Worm (Caenorhabditis elegans) whole organism, midembryonic: Measurements from ENCODE around the gene ugt-66.

Experiments used
- flt-1 ChIP-seq: fragments of 200-800 bp; sonication (Bioruptor generic); IDR thresholded peaks from 2 replicates; pipeline ENCODE4 v1.3.6; 2022; ENCODE audit warnings: missing genetic modification characterization, missing compliant biosample characterization
- klf-2 ChIP-seq: fragments of 200-800 bp; sonication (Bioruptor generic); conservative IDR thresholded peaks from 2 replicates; pipeline ENCODE4 v1.3.6; 2022; ENCODE audit warnings: missing genetic modification reagents, missing genetic modification characterization, missing compliant biosample characterization
- tab-1 ChIP-seq: fragments of 200-800 bp; sonication (Bioruptor generic); IDR thresholded peaks from 2 replicates; pipeline ENCODE4 v1.3.6; 2022; ENCODE audit warnings: missing genetic modification characterization, missing compliant biosample characterization

ce11 chrIII:6165240-6165639, 29.1 kb downstream of the ugt-66 start:
- TF ChIP-seq flt-1 (GFP tag; lab: Robert Waterston, UW) (no peak), klf-2 (GFP tag; lab: Robert Waterston, UW) (no peak), tab-1 (GFP tag; lab: Robert Waterston, UW) (no peak)
